Worm (Caenorhabditis elegans) whole organism, young adult: ENCODE measurements around the gene lido-16.

ENCODE experiments used
- F37B4.10 ChIP-seq: fragments of 200-800 bp; sonication (Bioruptor generic); IDR thresholded peaks from 2 replicates; pipeline ENCODE4 v1.3.6; 2022; ENCODE audit warnings: missing genetic modification characterization, missing compliant biosample characterization
- K11D2.4 ChIP-seq: fragments of 200-800 bp; sonication (Bioruptor generic); IDR thresholded peaks from 2 replicates; pipeline ENCODE4 v1.3.6; 2022; ENCODE audit warnings: missing genetic modification reagents, missing genetic modification characterization, missing compliant biosample characterization
- T26A5.8 ChIP-seq: sonication (generic microtip); optimal IDR thresholded peaks from 2 replicates; lab custom pipeline; 2016; ENCODE audit warnings: missing genetic modification characterization, missing compliant biosample characterization
- Y67H2A.10 ChIP-seq: fragments of 200-800 bp; sonication (Bioruptor generic); conservative IDR thresholded peaks from 2 replicates; pipeline ENCODE4 v1.3.6; 2022; ENCODE audit warnings: missing genetic modification reagents, missing genetic modification characterization, missing compliant biosample characterization
- akir-1 ChIP-seq: fragments of 200-800 bp; sonication (Bioruptor generic); optimal IDR thresholded peaks from 2 replicates; lab custom pipeline; 2018; ENCODE audit warnings: mild to moderate bottlenecking, missing genetic modification characterization, moderate library complexity, missing compliant biosample characterization
- athp-1 ChIP-seq: sonication (generic microtip); optimal IDR thresholded peaks from 2 replicates; lab custom pipeline; 2017; ENCODE audit warnings: mild to moderate bottlenecking, missing genetic modification characterization, missing compliant biosample characterization
- attf-3 ChIP-seq: fragments of 200-800 bp; sonication (Bioruptor generic); conservative IDR thresholded peaks from 2 replicates; pipeline ENCODE4 v1.3.6; 2022; ENCODE audit warnings: missing genetic modification reagents, missing genetic modification characterization, missing compliant biosample characterization
- cebp-1 ChIP-seq, 2 experiments: fragments of 200-800 bp in 1 of 2; sonication (Bioruptor generic) in 1 of 2; sonication (generic microtip) in 1 of 2; IDR thresholded peaks in 1 of 2; optimal IDR thresholded peaks in 1 of 2; 2 replicates each; pipeline versions ENCODE4 v1.3.6 to Lab custom; 2017 to 2022; ENCODE audit warnings: missing compliant biosample characterization in 2 of 2, missing genetic modification characterization in 2 of 2, mild to moderate bottlenecking in 1 of 2, missing genetic modification reagents in 1 of 2, moderate library complexity in 1 of 2
- cebp-2 ChIP-seq: fragments of 200-800 bp; sonication (Bioruptor generic); IDR thresholded peaks from 2 replicates; pipeline ENCODE4 v1.3.6; 2022; ENCODE audit warnings: missing genetic modification characterization, missing compliant biosample characterization
- ceh-58 ChIP-seq: fragments of 200-800 bp; sonication (Bioruptor generic); IDR thresholded peaks from 2 replicates; pipeline ENCODE4 v1.3.6; 2022; ENCODE audit warnings: missing genetic modification characterization, missing compliant biosample characterization
- ceh-79 ChIP-seq: sonication (generic microtip); optimal IDR thresholded peaks from 2 replicates; lab custom pipeline; 2017; ENCODE audit warnings: mild to moderate bottlenecking, missing genetic modification characterization, missing compliant biosample characterization
- die-1 ChIP-seq: sonication (generic microtip); optimal IDR thresholded peaks from 2 replicates; lab custom pipeline; 2016; ENCODE audit warnings: missing genotype, mild to moderate bottlenecking, missing genetic modification characterization, missing compliant biosample characterization
- dpl-1 ChIP-seq: fragments of 150-350 bp; optimal IDR thresholded peaks from 2 replicates; lab custom pipeline; 2014; ENCODE audit warnings: missing biosample characterization, missing genetic modification reagents, missing genetic modification characterization
- egl-44 ChIP-seq: fragments of 200-800 bp; sonication (Bioruptor generic); IDR thresholded peaks from 2 replicates; pipeline ENCODE4 v1.3.6; 2022; ENCODE audit warnings: missing genetic modification reagents, missing genetic modification characterization, missing compliant biosample characterization
- ekl-4 ChIP-seq: fragments of 200-800 bp; sonication (Bioruptor generic); IDR thresholded peaks from 2 replicates; pipeline ENCODE4 v1.3.6; 2022; ENCODE audit warnings: missing genetic modification reagents, missing genetic modification characterization, missing compliant biosample characterization
- hmg-1.2 ChIP-seq: fragments of 200-800 bp; sonication (Bioruptor generic); IDR thresholded peaks from 2 replicates; pipeline ENCODE4 v1.3.6; 2022; ENCODE audit warnings: missing genetic modification reagents, missing genetic modification characterization, missing compliant biosample characterization
- hmg-20 ChIP-seq: fragments of 200-800 bp; sonication (Bioruptor generic); IDR thresholded peaks from 2 replicates; pipeline ENCODE4 v1.3.6; 2022; ENCODE audit warnings: missing genetic modification reagents, missing genetic modification characterization, missing compliant biosample characterization
- lag-1 ChIP-seq: fragments of 200-800 bp; sonication (Bioruptor generic); IDR thresholded peaks from 2 replicates; pipeline ENCODE4 v1.3.6; 2022; ENCODE audit warnings: missing genetic modification reagents, missing genetic modification characterization, missing compliant biosample characterization
- lin-26 ChIP-seq: fragments of 200-800 bp; sonication (Bioruptor generic); IDR thresholded peaks from 2 replicates; pipeline ENCODE4 v1.3.6; 2022; ENCODE audit warnings: missing genetic modification reagents, missing genetic modification characterization, missing compliant biosample characterization
- lin-40 ChIP-seq: sonication (generic microtip); optimal IDR thresholded peaks from 2 replicates; lab custom pipeline; 2016; ENCODE audit warnings: missing genetic modification characterization, mild to moderate bottlenecking, missing compliant biosample characterization, missing genotype, missing genetic modification reagents
- lir-1 ChIP-seq: fragments of 200-800 bp; sonication (Bioruptor generic); conservative IDR thresholded peaks from 2 replicates; pipeline ENCODE4 v1.3.6; 2022; ENCODE audit warnings: missing genetic modification reagents, missing genetic modification characterization, missing compliant biosample characterization
- lsl-1 ChIP-seq: fragments of 200-800 bp; sonication (Bioruptor generic); optimal IDR thresholded peaks from 2 replicates; lab custom pipeline; 2018; ENCODE audit warnings: mild to moderate bottlenecking, missing genetic modification characterization, moderate library complexity, missing compliant biosample characterization
- madf-6 ChIP-seq: fragments of 200-800 bp; sonication (Bioruptor generic); IDR thresholded peaks from 2 replicates; pipeline ENCODE4 v1.3.6; 2022; ENCODE audit warnings: missing genetic modification reagents, missing genetic modification characterization, missing compliant biosample characterization
- mcd-1 ChIP-seq: fragments of 200-800 bp; sonication (Bioruptor generic); IDR thresholded peaks from 2 replicates; pipeline ENCODE4 v1.3.6; 2022; ENCODE audit warnings: missing genetic modification reagents, missing genetic modification characterization, missing compliant biosample characterization
- mel-28 ChIP-seq: sonication (generic microtip); optimal IDR thresholded peaks from 2 replicates; lab custom pipeline; 2016; ENCODE audit warnings: borderline replicate concordance, mild to moderate bottlenecking, missing genetic modification characterization, missing compliant biosample characterization
- nfya-1 ChIP-seq: sonication (generic microtip); optimal IDR thresholded peaks from 2 replicates; lab custom pipeline; 2017; ENCODE audit warnings: antibody characterized with exemption, missing compliant biosample characterization, missing genetic modification characterization, borderline replicate concordance; ENCODE audit not compliant: insufficient read depth
- nhr-80 ChIP-seq: sonication (generic microtip); optimal IDR thresholded peaks from 2 replicates; lab custom pipeline; 2016; ENCODE audit warnings: missing genetic modification characterization, missing compliant biosample characterization
- nhr-90 ChIP-seq: sonication (generic microtip); optimal IDR thresholded peaks from 2 replicates; lab custom pipeline; 2016; ENCODE audit warnings: missing genotype, mild to moderate bottlenecking, missing genetic modification characterization, missing compliant biosample characterization
- pha-4 ChIP-seq: fragments of 150-350 bp; sonication (generic microtip); optimal IDR thresholded peaks from 2 replicates; lab custom pipeline; 2014; ENCODE audit warnings: missing biosample characterization, missing genetic modification reagents, missing genetic modification characterization
- repo-1 ChIP-seq: sonication (generic microtip); optimal IDR thresholded peaks from 2 replicates; lab custom pipeline; 2017; ENCODE audit warnings: mild to moderate bottlenecking, missing genetic modification characterization, missing compliant biosample characterization
- rpc-1 ChIP-seq, 2 experiments: fragments of 150-350 bp in 1 of 2; sonication (generic microtip) in 1 of 2; optimal IDR thresholded peaks; 2 replicates each; lab custom pipeline; 2014 to 2018; ENCODE audit warnings: missing biosample characterization in 1 of 2, missing genetic modification characterization in 1 of 2, missing genetic modification reagents in 1 of 2, missing genotype in 1 of 2
- snpc-1.1 ChIP-seq: sonication (generic microtip); optimal IDR thresholded peaks from 2 replicates; lab custom pipeline; 2017; ENCODE audit warnings: missing genetic modification characterization, mild to moderate bottlenecking, missing compliant biosample characterization, antibody characterized with exemption, moderate library complexity, missing genotype, missing genetic modification reagents; ENCODE audit not compliant: insufficient read depth
- snpc-1.3 ChIP-seq: sonication (generic microtip); optimal IDR thresholded peaks from 2 replicates; lab custom pipeline; 2017; ENCODE audit warnings: missing genetic modification characterization, mild to moderate bottlenecking, missing compliant biosample characterization, antibody characterized with exemption, moderate library complexity, missing genotype, missing genetic modification reagents; ENCODE audit not compliant: insufficient read depth
- tlf-1 ChIP-seq: fragments of 200-800 bp; sonication (Bioruptor generic); optimal IDR thresholded peaks from 2 replicates; lab custom pipeline; 2018; ENCODE audit warnings: mild to moderate bottlenecking, missing genetic modification characterization, missing compliant biosample characterization
- unc-62 ChIP-seq: fragments of 150-350 bp; optimal IDR thresholded peaks from 2 replicates; lab custom pipeline; 2014; ENCODE audit warnings: missing biosample characterization, missing genetic modification reagents, missing genetic modification characterization
- ztf-25 ChIP-seq: fragments of 200-800 bp; sonication (Bioruptor generic); IDR thresholded peaks from 2 replicates; pipeline ENCODE4 v1.3.6; 2022; ENCODE audit warnings: missing genetic modification reagents, missing genetic modification characterization, missing compliant biosample characterization

The lido-16 gene

DNA sequence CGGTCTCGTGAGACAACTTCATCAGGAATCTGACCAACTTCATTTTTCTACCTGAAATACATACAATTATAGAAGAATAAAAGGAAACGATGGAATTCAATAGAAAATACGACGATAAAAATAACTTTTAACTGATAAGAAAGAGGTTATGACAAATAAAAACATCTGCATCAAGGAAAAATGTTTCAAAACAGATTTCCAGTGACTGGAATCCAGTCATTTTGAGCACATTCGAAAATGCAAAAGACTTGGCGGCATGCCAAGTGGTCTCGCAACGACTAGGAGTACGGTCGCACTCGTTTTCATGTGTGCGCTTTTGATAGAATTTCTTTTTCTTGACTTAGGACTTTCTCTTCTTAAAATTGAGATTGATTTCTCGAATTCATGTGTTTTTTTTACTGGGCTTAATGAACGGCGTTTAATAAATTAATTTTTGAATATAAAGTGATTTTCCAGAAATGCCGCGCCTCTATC lies 5.0 kb upstream of the lido-16 start, which contains the start of the genes snr-3 and rsp-5 (continued):
- TF ChIP-seq mel-28 (tag; lab: Kevin White, UChicago) (no peak), F37B4.10 (GFP tag; lab: Robert Waterston, UW) (no peak), ekl-4 (peak; percentile 72; the same call in 1 of the 2 replicates), mcd-1 (GFP tag; lab: Robert Waterston, UW) (peak; percentile 74), nhr-90 (tag; lab: Kevin White, UChicago) (no peak), lin-40 (peak; percentile 12), dpl-1 (GFP tag; lab: Kevin White, UChicago) (peak; percentile 10), lag-1 (no peak)

DNA sequence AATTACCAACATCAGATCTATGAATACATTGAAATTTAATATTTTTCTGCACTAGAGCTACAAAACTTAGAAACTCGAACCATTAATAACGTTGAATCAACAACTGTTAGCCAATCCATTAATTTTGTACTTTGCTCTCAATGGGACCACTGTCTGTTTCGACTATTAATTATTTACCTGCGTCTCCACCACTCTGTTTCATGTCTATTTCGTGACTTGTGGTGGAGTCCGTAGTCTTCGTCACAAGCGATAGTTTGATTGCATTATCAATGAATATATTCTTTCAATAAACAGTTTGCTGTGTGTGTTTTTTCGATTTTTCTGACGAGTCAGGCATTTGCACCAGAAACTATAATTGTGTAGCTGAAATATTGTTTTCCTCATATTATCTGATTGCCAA lies 1.6 kb upstream of the lido-16 start:
- TF ChIP-seq lin-40 (no peak), cebp-1 (GFP tag; IDR thresholded peaks at IDR 0.05; lab: Robert Waterston, UW) (0 out of 2 replicates have a peak, but pooled peaks have one; percentile 24), cebp-1 (tag; optimal IDR thresholded peaks at IDR 0.05; lab: Kevin White, UChicago) (no peak), lin-26 (no peak), nhr-80 (peak; percentile 82), athp-1 (tag; lab: Kevin White, UChicago) (no peak), T26A5.8 (tag; lab: Kevin White, UChicago) (no peak), madf-6 (no peak), cebp-2 (GFP tag; lab: Robert Waterston, UW) (no peak), pha-4 (tag; lab: Kevin White, UChicago) (no peak), Y67H2A.10 (GFP tag; lab: Robert Waterston, UW) (no peak), lsl-1 (GFP tag; lab: Kevin White, UChicago) (no peak), lir-1 (GFP tag; lab: Robert Waterston, UW) (no peak), attf-3 (GFP tag; lab: Robert Waterston, UW) (no peak), tlf-1 (no peak), snpc-1.1 (no peak), ztf-25 (no peak), nfya-1 (tag; lab: Kevin White, UChicago) (no peak)

DNA sequence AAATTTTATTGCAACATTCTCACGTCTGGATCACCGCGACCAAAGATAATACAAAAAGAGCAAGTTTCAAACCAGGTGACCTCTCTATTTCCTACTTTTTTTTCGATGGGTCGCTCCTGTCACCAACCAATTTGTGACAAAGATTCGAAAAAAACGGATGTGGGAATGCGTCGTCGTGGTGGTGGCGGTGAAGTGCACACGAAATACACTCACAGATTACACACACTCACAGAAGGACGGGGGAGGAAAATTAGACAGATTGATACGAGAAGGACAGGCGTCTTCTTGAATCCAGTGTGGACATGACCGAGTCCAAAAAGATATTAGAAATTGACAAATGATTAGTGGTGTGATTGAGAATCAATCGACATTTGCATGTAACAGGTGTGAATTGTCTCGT lies 2.0 kb downstream of the lido-16 start:
- TF ChIP-seq akir-1 (GFP tag; lab: Kevin White, UChicago), result no peak
- no peak for TF ChIP-seq unc-62 (GFP tag; lab: Kevin White, UChicago)
- no peak for TF ChIP-seq ceh-79
- TF ChIP-seq rpc-1 (optimal IDR thresholded peaks at IDR 0.05; lab: Kevin White, UChicago), result no peak
- TF ChIP-seq rpc-1 (tag; optimal IDR thresholded peaks at IDR 0.05; lab: Kevin White, UChicago), result no peak
- no peak for TF ChIP-seq K11D2.4

DNA sequence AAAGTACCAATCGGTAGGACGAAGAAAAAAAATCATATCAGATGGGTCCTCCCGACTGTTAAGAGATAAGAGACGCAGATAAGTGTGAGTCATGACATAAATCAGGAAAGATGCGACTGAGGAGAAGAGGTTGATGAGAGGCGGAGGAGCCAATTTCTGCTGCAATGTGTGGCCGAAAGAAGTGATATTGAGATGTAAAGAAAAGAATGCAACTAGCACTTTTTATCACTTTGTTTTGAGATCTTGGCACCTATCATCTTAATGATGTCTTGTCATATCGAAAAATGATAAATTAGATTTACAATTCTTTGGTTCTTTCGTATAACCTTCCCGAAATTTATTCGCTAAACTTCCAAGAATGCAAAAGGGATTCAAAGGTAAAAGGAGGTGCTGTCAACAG lies 2.7 kb downstream of the lido-16 start, which contains the start of gene del-10:
TSS of gene del-10 (minus strand) at position 24 of the 400 bp plus-strand sequence.
- TF ChIP-seq ceh-58 (GFP tag; lab: Robert Waterston, UW) (no peak), hmg-20 (GFP tag; lab: Robert Waterston, UW) (no peak), snpc-1.3 (tag; lab: Kevin White, UChicago) (no peak), egl-44 (GFP tag; lab: Robert Waterston, UW) (no peak), lin-40 (no peak), F37B4.10 (GFP tag; lab: Robert Waterston, UW) (no peak), repo-1 (no peak), hmg-1.2 (GFP tag; lab: Robert Waterston, UW) (no peak), die-1 (no peak)
